Fruit fly (Drosophila melanogaster) whole organism, pupa: Measurements from ENCODE around the gene Alp11.

Experiments
- CG13204 ChIP-seq: fragments of 200-800 bp; sonication (Bioruptor generic); optimal IDR thresholded peaks from 2 replicates; lab custom pipeline; 2018; ENCODE audit warnings: missing biosample characterization, mild to moderate bottlenecking, missing genetic modification characterization, moderate library complexity
- CG8159 ChIP-seq: fragments of 200-800 bp; sonication (Bioruptor generic); optimal IDR thresholded peaks from 3 replicates; lab custom pipeline; 2018; ENCODE audit warnings: missing biosample characterization, mild to moderate bottlenecking, missing genetic modification characterization, moderate library complexity
- D1 ChIP-seq: fragments of 200-800 bp; sonication (Bioruptor generic); optimal IDR thresholded peaks from 2 replicates; lab custom pipeline; 2018; ENCODE audit warnings: missing biosample characterization, mild to moderate bottlenecking, missing genetic modification characterization, moderate library complexity
- EcR ChIP-seq: fragments of 200-800 bp; sonication (Bioruptor generic); optimal IDR thresholded peaks from 3 replicates; lab custom pipeline; 2019; ENCODE audit warnings: missing biosample characterization, missing genetic modification characterization, mild to moderate bottlenecking, moderate library complexity, missing genetic modification reagents

DNA sequence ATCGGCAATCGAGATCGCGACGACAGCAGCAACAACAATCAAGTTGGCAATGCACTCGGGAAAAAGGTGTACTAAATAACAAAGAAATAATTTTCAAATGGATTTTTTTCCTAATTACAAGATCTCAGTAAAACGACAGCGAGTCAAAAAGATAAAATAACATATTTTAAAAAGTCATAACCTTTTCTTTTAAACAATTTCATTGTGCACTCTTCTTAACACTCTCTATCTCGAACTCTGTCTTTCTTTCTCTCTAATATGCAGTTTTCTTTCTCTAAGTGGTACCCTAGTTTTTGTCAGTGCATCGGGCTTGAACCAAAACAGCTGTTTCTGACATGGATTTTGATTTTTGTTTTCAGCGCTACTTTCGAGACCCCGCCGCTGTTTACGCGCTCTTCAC is 38.5 kb upstream of the Alp11 start:
- TF ChIP-seq CG8159 (peak; percentile 41), CG13204 (no peak), EcR (no peak), D1 (tag; lab: Kevin White, UChicago) (no peak)
